Fruit fly (Drosophila melanogaster) whole organism, embryonic: Measurements from ENCODE around the gene cpb.

Source experiments
- ATbp ChIP-seq: fragments of 200-800 bp; sonication (Bioruptor generic); optimal IDR thresholded peaks from 2 replicates; lab custom pipeline; 2017; ENCODE audit warnings: missing biosample characterization, mild to moderate bottlenecking, missing genetic modification characterization, missing genetic modification reagents
- Atf3 ChIP-seq: fragments of 200-800 bp; sonication (Bioruptor generic); optimal IDR thresholded peaks from 3 replicates; lab custom pipeline; 2016; ENCODE audit warnings: missing biosample characterization, missing genetic modification characterization
- CG10979 ChIP-seq: fragments of 200-800 bp; sonication (Bioruptor generic); optimal IDR thresholded peaks from 2 replicates; lab custom pipeline; 2018; ENCODE audit warnings: missing biosample characterization, mild to moderate bottlenecking, missing genetic modification characterization, moderate library complexity
- CG11695 ChIP-seq: fragments of 200-800 bp; sonication (Bioruptor generic); IDR thresholded peaks from 3 replicates; pipeline ENCODE4 v1.3.6; 2022; ENCODE audit warnings: missing biosample characterization, missing genetic modification characterization
- CG12299 ChIP-seq: fragments of 200-800 bp; sonication (Bioruptor generic); optimal IDR thresholded peaks from 2 replicates; lab custom pipeline; 2018; ENCODE audit warnings: missing biosample characterization, mild to moderate bottlenecking, missing genetic modification characterization
- CG1233 ChIP-seq: fragments of 200-800 bp; sonication (Bioruptor generic); optimal IDR thresholded peaks from 4 replicates; lab custom pipeline; 2018; ENCODE audit warnings: missing biosample characterization, mild to moderate bottlenecking, missing genetic modification characterization
- CG12391 ChIP-seq: fragments of 200-800 bp; sonication (Bioruptor generic); optimal IDR thresholded peaks from 3 replicates; lab custom pipeline; 2018; ENCODE audit warnings: missing biosample characterization, mild to moderate bottlenecking, missing genetic modification characterization, moderate library complexity
- CG12744 ChIP-seq: fragments of 200-800 bp; sonication (Bioruptor generic); optimal IDR thresholded peaks from 2 replicates; lab custom pipeline; 2016; ENCODE audit warnings: missing biosample characterization, missing genetic modification characterization
- CG13287 ChIP-seq: fragments of 200-800 bp; sonication (Bioruptor generic); IDR thresholded peaks from 2 replicates; pipeline ENCODE4 v1.3.6; 2022; ENCODE audit warnings: missing biosample characterization, missing genetic modification characterization; ENCODE audit not compliant: partially characterized antibody
- CG14860 ChIP-seq: fragments of 200-800 bp; sonication (Bioruptor generic); IDR thresholded peaks from 3 replicates; pipeline ENCODE4 v1.3.6; 2022; ENCODE audit warnings: missing biosample characterization, missing genetic modification characterization; ENCODE audit not compliant: partially characterized antibody
- CG15269 ChIP-seq: fragments of 200-800 bp; sonication (Bioruptor generic); optimal IDR thresholded peaks from 2 replicates; lab custom pipeline; 2018; ENCODE audit warnings: missing biosample characterization, mild to moderate bottlenecking, missing genetic modification characterization, moderate library complexity
- CG15514 ChIP-seq: fragments of 200-800 bp; sonication (Bioruptor generic); optimal IDR thresholded peaks from 3 replicates; lab custom pipeline; 2017; ENCODE audit warnings: missing biosample characterization, missing genetic modification characterization, mild to moderate bottlenecking, moderate library complexity, missing genetic modification reagents
- CG17385 ChIP-seq: fragments of 200-800 bp; sonication (Bioruptor generic); optimal IDR thresholded peaks from 3 replicates; lab custom pipeline; 2018; ENCODE audit warnings: missing biosample characterization, mild to moderate bottlenecking, missing genetic modification characterization
- CG17612 ChIP-seq: fragments of 200-800 bp; sonication (Bioruptor generic); IDR thresholded peaks from 2 replicates; pipeline ENCODE4 v1.3.6; 2022; ENCODE audit warnings: missing biosample characterization, missing genetic modification characterization
- CG18619 ChIP-seq: fragments of 200-800 bp; sonication (Bioruptor generic); optimal IDR thresholded peaks from 3 replicates; lab custom pipeline; 2017; ENCODE audit warnings: missing biosample characterization, mild to moderate bottlenecking, missing genetic modification characterization
- CG2678 ChIP-seq: fragments of 200-800 bp; sonication (Bioruptor generic); optimal IDR thresholded peaks from 3 replicates; lab custom pipeline; 2019; ENCODE audit warnings: missing biosample characterization, mild to moderate bottlenecking, missing genetic modification characterization, moderate library complexity
- CG2875 ChIP-seq: fragments of 200-800 bp; sonication (Bioruptor generic); optimal IDR thresholded peaks from 2 replicates; lab custom pipeline; 2017; ENCODE audit warnings: missing biosample characterization, mild to moderate bottlenecking, missing genetic modification characterization, missing genetic modification reagents
- CG31365 ChIP-seq: fragments of 200-800 bp; sonication (Bioruptor generic); optimal IDR thresholded peaks from 2 replicates; lab custom pipeline; 2018; ENCODE audit warnings: missing biosample characterization, mild to moderate bottlenecking, missing genetic modification characterization
- CG31388 ChIP-seq: fragments of 200-800 bp; sonication (Bioruptor generic); optimal IDR thresholded peaks from 2 replicates; lab custom pipeline; 2016; ENCODE audit warnings: missing biosample characterization, missing genetic modification characterization
- CG3163 ChIP-seq: fragments of 200-800 bp; sonication (Bioruptor generic); optimal IDR thresholded peaks from 3 replicates; lab custom pipeline; 2016; ENCODE audit warnings: missing biosample characterization, missing genetic modification characterization
- CG3407 ChIP-seq: fragments of 200-800 bp; sonication (Bioruptor generic); optimal IDR thresholded peaks from 2 replicates; lab custom pipeline; 2018; ENCODE audit warnings: missing biosample characterization, mild to moderate bottlenecking, missing genetic modification characterization
- CG6854 ChIP-seq: fragments of 200-800 bp; sonication (Bioruptor generic); optimal IDR thresholded peaks from 3 replicates; lab custom pipeline; 2017; ENCODE audit warnings: missing biosample characterization, mild to moderate bottlenecking, missing genetic modification characterization
- CG7963 ChIP-seq: fragments of 200-800 bp; sonication (Bioruptor generic); IDR thresholded peaks from 3 replicates; pipeline ENCODE4 v1.3.6; 2022; ENCODE audit warnings: missing biosample characterization, missing genetic modification characterization; ENCODE audit not compliant: partially characterized antibody
- CG7987 ChIP-seq: fragments of 200-800 bp; sonication (Bioruptor generic); optimal IDR thresholded peaks from 2 replicates; lab custom pipeline; 2018; ENCODE audit warnings: missing biosample characterization, mild to moderate bottlenecking, missing genetic modification characterization, moderate library complexity
- CG8290 ChIP-seq, 3 experiments: fragments of 200-800 bp; sonication (Bioruptor generic); optimal IDR thresholded peaks; 2 replicates each; lab custom pipeline; 2016 to 2019; ENCODE audit warnings: missing biosample characterization in 3 of 3, missing genetic modification characterization in 3 of 3, mild to moderate bottlenecking in 2 of 3, moderate library complexity in 1 of 3
- CTCF ChIP-seq: fragments of 200-800 bp; sonication (Bioruptor generic); optimal IDR thresholded peaks from 2 replicates; lab custom pipeline; 2017; ENCODE audit warnings: missing biosample characterization, mild to moderate bottlenecking, missing genetic modification characterization, moderate library complexity
- Doc3 ChIP-seq: fragments of 200-800 bp; sonication (Bioruptor generic); IDR thresholded peaks from 3 replicates; pipeline ENCODE4 v1.3.6; 2022; ENCODE audit warnings: missing biosample characterization, missing genetic modification characterization; ENCODE audit not compliant: partially characterized antibody
- Dp ChIP-seq: fragments of 200-800 bp; sonication (Bioruptor generic); optimal IDR thresholded peaks from 2 replicates; lab custom pipeline; 2018; ENCODE audit warnings: missing biosample characterization, mild to moderate bottlenecking, missing genetic modification characterization, moderate library complexity
- HHEX ChIP-seq: fragments of 200-800 bp; sonication (Bioruptor generic); optimal IDR thresholded peaks from 3 replicates; lab custom pipeline; 2017; ENCODE audit warnings: missing biosample characterization, mild to moderate bottlenecking, missing genetic modification characterization, missing genetic modification reagents
- HLHmδ ChIP-seq: fragments of 200-800 bp; sonication (Bioruptor generic); optimal IDR thresholded peaks from 2 replicates; lab custom pipeline; 2018; ENCODE audit warnings: missing biosample characterization, mild to moderate bottlenecking, missing genetic modification characterization, moderate library complexity
- HmgD ChIP-seq: fragments of 200-800 bp; sonication (Bioruptor generic); optimal IDR thresholded peaks from 3 replicates; lab custom pipeline; 2016; ENCODE audit warnings: missing biosample characterization, missing genetic modification characterization
- Mes4 ChIP-seq: fragments of 200-800 bp; sonication (Bioruptor generic); optimal IDR thresholded peaks from 2 replicates; lab custom pipeline; 2016; ENCODE audit warnings: missing biosample characterization, missing genetic modification characterization
- Mrtf ChIP-seq: fragments of 200-800 bp; sonication (Bioruptor generic); IDR thresholded peaks from 3 replicates; pipeline ENCODE4 v1.3.6; 2022; ENCODE audit warnings: missing biosample characterization, missing genetic modification characterization
- NK7.1 ChIP-seq: fragments of 200-800 bp; sonication (Bioruptor generic); optimal IDR thresholded peaks from 3 replicates; lab custom pipeline; 2016; ENCODE audit warnings: missing biosample characterization, missing genetic modification characterization
- Nf-YB ChIP-seq: fragments of 200-800 bp; sonication (Bioruptor generic); optimal IDR thresholded peaks from 3 replicates; lab custom pipeline; 2019; ENCODE audit warnings: missing biosample characterization, mild to moderate bottlenecking, missing genetic modification characterization, moderate library complexity
- Sin3A ChIP-seq: fragments of >200 bp; optimal IDR thresholded peaks from 2 replicates; lab custom pipeline; 2018
- YL-1 ChIP-seq: fragments of 200-800 bp; sonication (Bioruptor generic); optimal IDR thresholded peaks from 3 replicates; lab custom pipeline; 2017; ENCODE audit warnings: missing biosample characterization, mild to moderate bottlenecking, missing genetic modification characterization
- ab ChIP-seq: fragments of 200-800 bp; sonication (Bioruptor generic); optimal IDR thresholded peaks from 2 replicates; lab custom pipeline; 2016; ENCODE audit warnings: missing biosample characterization, missing genetic modification characterization
- btn ChIP-seq: fragments of 200-800 bp; sonication (Bioruptor generic); optimal IDR thresholded peaks from 2 replicates; lab custom pipeline; 2016; ENCODE audit warnings: missing biosample characterization, missing genetic modification characterization
- dmrt99B ChIP-seq: fragments of 200-800 bp; sonication (Bioruptor generic); optimal IDR thresholded peaks from 2 replicates; lab custom pipeline; 2018; ENCODE audit warnings: missing biosample characterization, mild to moderate bottlenecking, missing genetic modification characterization, moderate library complexity
- grn ChIP-seq: fragments of 200-800 bp; sonication (Bioruptor generic); optimal IDR thresholded peaks from 3 replicates; lab custom pipeline; 2017; ENCODE audit warnings: missing biosample characterization, missing genetic modification characterization
- jing ChIP-seq: fragments of 200-800 bp; sonication (Bioruptor generic); optimal IDR thresholded peaks from 2 replicates; lab custom pipeline; 2018; ENCODE audit warnings: missing biosample characterization, mild to moderate bottlenecking, missing genetic modification characterization
- lab ChIP-seq: fragments of 200-800 bp; sonication (Bioruptor generic); optimal IDR thresholded peaks from 3 replicates; lab custom pipeline; 2017; ENCODE audit warnings: missing biosample characterization, missing genetic modification characterization, mild to moderate bottlenecking, moderate library complexity, missing genetic modification reagents
- nerfin-2 ChIP-seq: fragments of 200-800 bp; sonication (Bioruptor generic); IDR thresholded peaks from 2 replicates; pipeline ENCODE4 v1.3.6; 2022; ENCODE audit warnings: missing biosample characterization, missing genetic modification characterization; ENCODE audit not compliant: partially characterized antibody
- nom ChIP-seq: fragments of 200-800 bp; sonication (Bioruptor generic); optimal IDR thresholded peaks from 2 replicates; lab custom pipeline; 2017; ENCODE audit warnings: missing biosample characterization, missing genetic modification characterization, mild to moderate bottlenecking, moderate library complexity, missing genetic modification reagents
- slou ChIP-seq: fragments of 200-800 bp; sonication (Bioruptor generic); optimal IDR thresholded peaks from 3 replicates; lab custom pipeline; 2016; ENCODE audit warnings: missing biosample characterization, missing genetic modification characterization
- slp2 ChIP-seq: fragments of 200-800 bp; sonication (Bioruptor generic); optimal IDR thresholded peaks from 2 replicates; lab custom pipeline; 2016; ENCODE audit warnings: missing biosample characterization, missing genetic modification characterization
- sna ChIP-seq: fragments of 200-800 bp; sonication (Bioruptor generic); IDR thresholded peaks from 2 replicates; pipeline ENCODE4 v1.3.6; 2022; ENCODE audit warnings: missing biosample characterization, missing genetic modification characterization; ENCODE audit not compliant: partially characterized antibody
- vfl ChIP-seq: fragments of 200-800 bp; sonication (Bioruptor generic); optimal IDR thresholded peaks from 2 replicates; lab custom pipeline; 2016; ENCODE audit warnings: missing biosample characterization, missing genetic modification characterization

Gene cpb

DNA sequence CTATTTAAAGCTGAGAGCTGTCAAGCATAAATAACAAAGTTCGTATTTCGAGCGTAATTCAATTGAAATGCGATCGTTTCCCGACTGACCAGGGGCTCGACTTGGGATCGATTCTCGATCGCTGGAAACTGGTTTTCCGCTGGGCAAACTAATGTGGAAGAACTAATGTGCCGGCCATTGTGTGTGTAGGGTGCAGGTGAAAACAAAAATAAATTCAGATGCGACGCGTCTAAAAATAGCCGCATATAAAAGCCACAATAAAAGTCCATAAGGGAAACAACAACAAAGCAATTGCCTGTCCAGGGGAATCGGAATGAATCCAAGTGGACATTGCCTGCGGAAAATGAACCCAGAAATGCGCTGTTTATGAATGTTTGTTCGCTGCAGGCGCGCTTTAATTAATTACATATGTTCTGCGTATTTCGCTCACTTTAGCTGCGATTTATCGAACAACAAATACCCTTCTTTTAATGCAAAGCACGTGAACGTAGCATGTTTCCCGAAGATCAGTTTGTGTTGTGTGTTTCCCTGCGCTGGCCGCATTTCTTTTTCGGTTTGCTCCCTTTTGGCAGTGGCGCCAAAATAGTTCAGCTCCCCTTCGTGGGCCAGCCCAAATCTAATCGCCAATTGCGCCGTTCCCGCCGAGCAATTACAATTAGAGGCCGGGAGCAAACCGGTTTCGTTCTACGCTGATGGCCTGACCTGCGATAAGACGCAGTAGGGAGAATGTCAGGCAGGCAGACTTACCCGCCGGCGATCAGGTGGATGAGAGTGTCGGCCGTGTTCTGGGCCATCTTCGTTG is 18.6 kb downstream of the cpb start (continued):
- TF ChIP-seq jing (no peak), CG14860 (GFP tag; lab: Robert Waterston, UW) (no peak), HmgD (GFP tag; lab: Kevin White, UChicago) (no peak), ATbp (no peak), CG12744 (GFP tag; lab: Kevin White, UChicago) (no peak), CG18619 (GFP tag; lab: Kevin White, UChicago) (no peak), HHEX (GFP tag; lab: Kevin White, UChicago) (no peak), lab (GFP tag; lab: Kevin White, UChicago) (peak; percentile 20), nerfin-2 (GFP tag; lab: Robert Waterston, UW) (no peak), nom (GFP tag; lab: Kevin White, UChicago) (peak; percentile 36), Mrtf (GFP tag; lab: Robert Waterston, UW) (no peak), CG17385 (GFP tag; lab: Kevin White, UChicago) (peak; percentile 12), CG31388 (GFP tag; lab: Kevin White, UChicago) (no peak), CG1233 (GFP tag; lab: Kevin White, UChicago) (peak; percentile 14), Dp (GFP tag; lab: Kevin White, UChicago) (no peak), CG15269 (tag; lab: Kevin White, UChicago) (peak; percentile 50), Sin3A (lab: Kevin White, UChicago) (no peak), CG15514 (GFP tag; lab: Kevin White, UChicago) (no peak), slou (GFP tag; lab: Kevin White, UChicago) (no peak), btn (GFP tag; lab: Kevin White, UChicago) (peak; percentile 15), CG7963 (GFP tag; lab: Robert Waterston, UW) (no peak), NK7.1 (no peak), CG7987 (peak; percentile 53), vfl (GFP tag; lab: Kevin White, UChicago) (no peak), dmrt99B (tag; lab: Kevin White, UChicago) (no peak), CG3407 (GFP tag; lab: Kevin White, UChicago) (peak; percentile 21), sna (no peak), CG12391 (tag; lab: Kevin White, UChicago) (peak; percentile 18), Mes4 (no peak), CG3163 (GFP tag; lab: Kevin White, UChicago) (no peak), HLHmδ (peak; percentile 9), CG12299 (no peak), CG2875 (GFP tag; lab: Kevin White, UChicago) (peak; percentile 10), CTCF (GFP tag; lab: Kevin White, UChicago) (no peak), Nf-YB (no peak), slp2 (peak; percentile 20), CG6854 (GFP tag; lab: Kevin White, UChicago) (no peak), YL-1 (GFP tag; lab: Kevin White, UChicago) (no peak), CG2678 (tag; lab: Kevin White, UChicago) (peak; percentile 49), grn (GFP tag; lab: Kevin White, UChicago) (peak; percentile 43), Doc3 (no peak), CG10979 (tag; lab: Kevin White, UChicago) (peak; percentile 22), CG31365 (tag; lab: Kevin White, UChicago) (no peak), CG17612 (no peak), CG13287 (GFP tag; lab: Robert Waterston, UW) (no peak), CG8290 (GFP tag; optimal IDR thresholded peaks at IDR 0.05; lab: Kevin White, UChicago) (no peak), CG8290 (tag; optimal IDR thresholded peaks at IDR 0.05; lab: Kevin White, UChicago) (peak in 1 of 2 experiments; percentile 34), ab (GFP tag; lab: Kevin White, UChicago) (no peak), Atf3 (GFP tag; lab: Kevin White, UChicago) (no peak), CG11695 (no peak)
